Worm (Caenorhabditis elegans) whole organism, L1 larva: ENCODE results near the gene twk-4.

Source experiments
- ama-1 ChIP-seq: fragments of 150-350 bp; optimal IDR thresholded peaks from 2 replicates; lab custom pipeline; 2014
- ceh-82 ChIP-seq, 3 experiments: fragments of 150-350 bp in 1 of 3; sonication (generic microtip) in 2 of 3; optimal IDR thresholded peaks; 2 replicates each; lab custom pipeline; 2014 to 2017; ENCODE audit warnings: missing biosample characterization in 3 of 3, missing genetic modification characterization in 3 of 3
- lin-39 ChIP-seq: fragments of 150-350 bp; optimal IDR thresholded peaks from 2 replicates; lab custom pipeline; 2014; ENCODE audit warnings: missing biosample characterization, missing genetic modification reagents, missing genetic modification characterization

DNA sequence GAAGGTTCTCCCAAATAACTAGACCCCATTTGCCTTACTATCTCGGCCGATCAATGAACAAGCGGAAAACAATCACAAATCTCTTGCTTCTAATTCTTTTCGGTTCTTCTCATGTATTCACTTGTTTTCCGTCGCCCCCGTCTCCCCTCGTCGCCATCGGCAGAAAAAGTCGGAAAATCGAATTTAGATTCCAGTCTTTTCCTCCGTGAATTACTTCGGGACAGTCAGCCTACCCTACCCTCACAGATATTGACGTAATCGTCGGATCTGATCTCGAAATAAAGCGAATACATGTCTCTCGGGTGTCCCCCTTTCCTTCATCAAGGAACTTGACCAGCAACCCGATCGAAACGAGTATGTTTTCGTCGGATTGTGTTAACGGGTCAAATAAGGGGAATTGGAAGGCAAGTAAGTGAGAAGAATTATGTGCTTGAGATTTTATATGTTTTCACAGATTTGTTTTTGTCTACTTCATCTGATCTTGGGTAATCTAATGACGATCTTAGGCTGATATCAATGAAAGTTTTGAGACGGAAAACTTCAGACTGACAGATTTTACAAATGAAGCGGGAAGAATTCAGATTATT, 3.5 kb downstream of the twk-4 start:
- TF ChIP-seq ceh-82 (tag; optimal IDR thresholded peaks at IDR 0.05; lab: Kevin White, UChicago): no peak
- TF ChIP-seq ama-1 (lab: Kevin White, UChicago): no peak
- no peak for TF ChIP-seq lin-39 (tag; lab: Kevin White, UChicago)
